Fruit fly (Drosophila melanogaster): ENCODE data around the gene Dred.

The Dred gene

dm6 chr3L:19544105-19544504 is at the start of gene Dred, which contains the start of gene CG46434:
Gene Dred (minus strand): TSS chr3L:19544205.
Gene CG46434 (minus strand): TSS chr3L:19544205.
- TF ChIP-seq CG13204 (GFP tag; optimal IDR thresholded peaks at IDR 0.05) (no peak), gl (tag; optimal IDR thresholded peaks at IDR 0.05) (no peak), CG17806 (tag; optimal IDR thresholded peaks at IDR 0.05) (no peak), CG8301 (tag; optimal IDR thresholded peaks at IDR 0.05) (no peak), EcR (GFP tag; optimal IDR thresholded peaks at IDR 0.05) (no peak), Snoo (tag; optimal IDR thresholded peaks at IDR 0.05) (no peak), CG14655 (GFP tag; optimal IDR thresholded peaks at IDR 0.05) (no peak)

dm6 chr3L:19590422-19590821 is 46.4 kb upstream of the Dred start, which contains the start of gene CG14100:
Gene CG14100 (minus strand): TSS chr3L:19590524.
- TF ChIP-seq CG14655 (GFP tag; optimal IDR thresholded peaks at IDR 0.05): peak; percentile 100
- peak; percentile 100 for TF ChIP-seq D1 (tag; optimal IDR thresholded peaks at IDR 0.05)
- peak; percentile 100 for TF ChIP-seq CG12605 (GFP tag; IDR thresholded peaks at IDR 0.05)
- TF ChIP-seq CG32121 (GFP tag; IDR thresholded peaks at IDR 0.05): peak; percentile 100
- TF ChIP-seq CG34367 (tag; optimal IDR thresholded peaks at IDR 0.05): peak; percentile 100
- peak; percentile 100 for TF ChIP-seq CG15710 (tag; optimal IDR thresholded peaks at IDR 0.05)
- peak; percentile 100 for TF ChIP-seq rn (GFP tag; IDR thresholded peaks at IDR 0.05)
- TF ChIP-seq Pif1A (GFP tag; optimal IDR thresholded peaks at IDR 0.05): peak; percentile 100
- peak; percentile 100 for TF ChIP-seq CG9948 (tag; optimal IDR thresholded peaks at IDR 0.05)
- peak; percentile 100 for TF ChIP-seq fd96Ca (GFP tag; IDR thresholded peaks at IDR 0.05)
- TF ChIP-seq Pif1B (GFP tag; optimal IDR thresholded peaks at IDR 0.05): peak; percentile 100
- TF ChIP-seq CG4496 (GFP tag; IDR thresholded peaks at IDR 0.05): peak; percentile 100
- no peak for TF ChIP-seq EcR (GFP tag; optimal IDR thresholded peaks at IDR 0.05)
- TF ChIP-seq CG17806 (tag; optimal IDR thresholded peaks at IDR 0.05): peak; percentile 100
- TF ChIP-seq CG13204 (GFP tag; optimal IDR thresholded peaks at IDR 0.05): peak; percentile 100
- peak; percentile 100 for TF ChIP-seq Snoo (tag; optimal IDR thresholded peaks at IDR 0.05)
- TF ChIP-seq Ets98B (GFP tag; IDR thresholded peaks at IDR 0.05): peak; percentile 100
- peak; percentile 100 for TF ChIP-seq CG8159 (tag; optimal IDR thresholded peaks at IDR 0.05)
- peak; percentile 100 for TF ChIP-seq CG10348 (GFP tag; IDR thresholded peaks at IDR 0.05)
- peak; percentile 100 for TF ChIP-seq gl (tag; optimal IDR thresholded peaks at IDR 0.05)
- TF ChIP-seq CG8301 (tag; optimal IDR thresholded peaks at IDR 0.05): peak; percentile 100

dm6 chr3L:19585979-19586378 is 42.0 kb upstream of the Dred start, which contains the start of the genes CG9231 and CG9330:
Gene CG9231 (minus strand): TSS chr3L:19586003.
Gene CG9330 (plus strand): TSS chr3L:19586253.
- TF ChIP-seq EcR (GFP tag; optimal IDR thresholded peaks at IDR 0.05) (peak; percentile 14), CG8159 (tag; optimal IDR thresholded peaks at IDR 0.05) (peak; percentile 1), CG10348 (GFP tag; IDR thresholded peaks at IDR 0.05) (no peak), Pif1A (GFP tag; optimal IDR thresholded peaks at IDR 0.05) (peak; percentile 31)

- TF ChIP-seq CG4496 (GFP tag; IDR thresholded peaks at IDR 0.05): no peak
- TF ChIP-seq CG8301 (tag; optimal IDR thresholded peaks at IDR 0.05): no peak
- TF ChIP-seq CG13204 (GFP tag; optimal IDR thresholded peaks at IDR 0.05): no peak
- TF ChIP-seq D1 (tag; optimal IDR thresholded peaks at IDR 0.05): no peak
- TF ChIP-seq CG12605 (GFP tag; IDR thresholded peaks at IDR 0.05): no peak
- no peak for TF ChIP-seq CG32121 (GFP tag; IDR thresholded peaks at IDR 0.05)
- TF ChIP-seq CG9948 (tag; optimal IDR thresholded peaks at IDR 0.05): no peak
- TF ChIP-seq CG14655 (GFP tag; optimal IDR thresholded peaks at IDR 0.05): no peak
- no peak for TF ChIP-seq CG8159 (tag; optimal IDR thresholded peaks at IDR 0.05)
- no peak for TF ChIP-seq rn (GFP tag; IDR thresholded peaks at IDR 0.05)
- no peak for TF ChIP-seq Ets98B (GFP tag; IDR thresholded peaks at IDR 0.05)
- no peak for TF ChIP-seq CG15710 (tag; optimal IDR thresholded peaks at IDR 0.05)
- no peak for TF ChIP-seq EcR (GFP tag; optimal IDR thresholded peaks at IDR 0.05)
- no peak for TF ChIP-seq Pif1A (GFP tag; optimal IDR thresholded peaks at IDR 0.05)
- no peak for TF ChIP-seq CG17806 (tag; optimal IDR thresholded peaks at IDR 0.05)
- no peak for TF ChIP-seq gl (tag; optimal IDR thresholded peaks at IDR 0.05)
- TF ChIP-seq CG34367 (tag; optimal IDR thresholded peaks at IDR 0.05): no peak
- TF ChIP-seq Pif1B (GFP tag; optimal IDR thresholded peaks at IDR 0.05): no peak
- TF ChIP-seq Snoo (tag; optimal IDR thresholded peaks at IDR 0.05): no peak
These were observed 40.4 kb upstream of the Dred start, which contains the start of gene Shal for dm6 chr3L:19584369-19584915. Gene Shal (minus strand): TSS chr3L:19584568.

dm6 chr3L:19580709-19581227 is 36.8 kb upstream of the Dred start:
- no peak for TF ChIP-seq CG10348 (GFP tag; IDR thresholded peaks at IDR 0.05)
- TF ChIP-seq Pif1A (GFP tag; optimal IDR thresholded peaks at IDR 0.05): no peak
- TF ChIP-seq CG14655 (GFP tag; optimal IDR thresholded peaks at IDR 0.05): no peak
- TF ChIP-seq CG34367 (tag; optimal IDR thresholded peaks at IDR 0.05): no peak
- no peak for TF ChIP-seq Snoo (tag; optimal IDR thresholded peaks at IDR 0.05)
- no peak for TF ChIP-seq Pif1B (GFP tag; optimal IDR thresholded peaks at IDR 0.05)
- no peak for TF ChIP-seq CG13204 (GFP tag; optimal IDR thresholded peaks at IDR 0.05)
- no peak for TF ChIP-seq gl (tag; optimal IDR thresholded peaks at IDR 0.05)
- TF ChIP-seq CG4496 (GFP tag; IDR thresholded peaks at IDR 0.05): no peak
- no peak for TF ChIP-seq EcR (GFP tag; optimal IDR thresholded peaks at IDR 0.05)
- TF ChIP-seq fd96Ca (GFP tag; IDR thresholded peaks at IDR 0.05): no peak
- no peak for TF ChIP-seq D1 (tag; optimal IDR thresholded peaks at IDR 0.05)
- TF ChIP-seq CG8301 (tag; optimal IDR thresholded peaks at IDR 0.05): no peak
- no peak for TF ChIP-seq CG8159 (tag; optimal IDR thresholded peaks at IDR 0.05)
- TF ChIP-seq CG12605 (GFP tag; IDR thresholded peaks at IDR 0.05): no peak
- TF ChIP-seq CG15710 (tag; optimal IDR thresholded peaks at IDR 0.05): no peak
- TF ChIP-seq Ets98B (GFP tag; IDR thresholded peaks at IDR 0.05): no peak

dm6 chr3L:19579346-19579745 is 35.3 kb upstream of the Dred start:
- TF ChIP-seq fd96Ca (GFP tag; IDR thresholded peaks at IDR 0.05) (no peak), CG15710 (tag; optimal IDR thresholded peaks at IDR 0.05) (no peak), CG8159 (tag; optimal IDR thresholded peaks at IDR 0.05) (no peak), CG10348 (GFP tag; IDR thresholded peaks at IDR 0.05) (no peak), Snoo (tag; optimal IDR thresholded peaks at IDR 0.05) (no peak), Pif1B (GFP tag; optimal IDR thresholded peaks at IDR 0.05) (no peak), CG17806 (tag; optimal IDR thresholded peaks at IDR 0.05) (no peak), D1 (tag; optimal IDR thresholded peaks at IDR 0.05) (no peak), CG32121 (GFP tag; IDR thresholded peaks at IDR 0.05) (no peak), CG34367 (tag; optimal IDR thresholded peaks at IDR 0.05) (no peak), gl (tag; optimal IDR thresholded peaks at IDR 0.05) (no peak), CG14655 (GFP tag; optimal IDR thresholded peaks at IDR 0.05) (no peak), CG4496 (GFP tag; IDR thresholded peaks at IDR 0.05) (no peak), CG9948 (tag; optimal IDR thresholded peaks at IDR 0.05) (no peak), CG13204 (GFP tag; optimal IDR thresholded peaks at IDR 0.05) (no peak), Pif1A (GFP tag; optimal IDR thresholded peaks at IDR 0.05) (no peak)
